Worm (Caenorhabditis elegans): Measurements from ENCODE around the gene F52E1.3.

F52E1.3 gene

ce11 chrV:8417271-8417670 is 22.7 kb downstream of the F52E1.3 start:
- TF ChIP-seq unc-62 (GFP tag; optimal IDR thresholded peaks at IDR 0.05), result no peak

ce11 chrV:8424840-8425814 is 30.5 kb downstream of the F52E1.3 start:
- TF ChIP-seq unc-62 (GFP tag; optimal IDR thresholded peaks at IDR 0.05), result no peak

ce11 chrV:8426210-8426609 is 31.6 kb downstream of the F52E1.3 start:
- TF ChIP-seq unc-62 (GFP tag; optimal IDR thresholded peaks at IDR 0.05), result no peak

- TF ChIP-seq unc-62 (GFP tag; optimal IDR thresholded peaks at IDR 0.05), result no peak
Measured at ce11 chrV:8426741-8427457, 32.3 kb downstream of the F52E1.3 start.

- TF ChIP-seq unc-62 (GFP tag; optimal IDR thresholded peaks at IDR 0.05), result no peak
Measured at ce11 chrV:8428585-8429414, 34.2 kb downstream of the F52E1.3 start.

ce11 chrV:8434400-8434827 is 39.8 kb downstream of the F52E1.3 start:
- TF ChIP-seq unc-62 (GFP tag; optimal IDR thresholded peaks at IDR 0.05), result no peak

ce11 chrV:8435292-8435691 is 40.7 kb downstream of the F52E1.3 start:
- no peak for TF ChIP-seq unc-62 (GFP tag; optimal IDR thresholded peaks at IDR 0.05)

ce11 chrV:8437358-8437757 is 42.8 kb downstream of the F52E1.3 start:
- TF ChIP-seq unc-62 (GFP tag; optimal IDR thresholded peaks at IDR 0.05), result no peak

ce11 chrV:8444357-8444856 is 49.8 kb downstream of the F52E1.3 start, which contains the start of gene lmd-3:
Gene lmd-3, minus strand, starts transcription at chrV:8444806.
- no peak for TF ChIP-seq unc-62 (GFP tag; optimal IDR thresholded peaks at IDR 0.05)

- no peak for TF ChIP-seq unc-62 (GFP tag; optimal IDR thresholded peaks at IDR 0.05)
Measured at ce11 chrV:8445636-8446035, 51.0 kb downstream of the F52E1.3 start.

All from whole organism, dauer.